Fruit fly (Drosophila melanogaster): ENCODE measurements around the gene Mat89Ba.

Gene Mat89Ba

dm6 chr3R:16224415-16225165 is 47.6 kb downstream of the Mat89Ba start (continued):
- TF ChIP-seq CG18599 (GFP tag; optimal IDR thresholded peaks at IDR 0.05) (peak; percentile 99), Gug (GFP tag; IDR thresholded peaks at IDR 0.05) (peak; percentile 95), CG7745 (tag; optimal IDR thresholded peaks at IDR 0.05) (peak; percentile 79), CG12071 (GFP tag; optimal IDR thresholded peaks at IDR 0.05) (peak; percentile 97), HmgZ (tag; optimal IDR thresholded peaks at IDR 0.05) (peak; percentile 96), yki (optimal IDR thresholded peaks at IDR 0.05) (peak; percentile 83), gem (tag; optimal IDR thresholded peaks at IDR 0.05) (peak; percentile 99), az2 (GFP tag; optimal IDR thresholded peaks at IDR 0.05) (peak; percentile 97), Dbx (GFP tag; IDR thresholded peaks at IDR 0.05) (no peak), Jarid2 (GFP tag; optimal IDR thresholded peaks at IDR 0.05) (peak; percentile 76), CG13123 (GFP tag; optimal IDR thresholded peaks at IDR 0.05) (peak; percentile 95), Oaz (GFP tag; IDR thresholded peaks at IDR 0.05) (no peak), CG7963 (GFP tag; IDR thresholded peaks at IDR 0.05; ENCODE audit: partially characterized antibody) (no peak), CG2120 (GFP tag; optimal IDR thresholded peaks at IDR 0.05) (peak; percentile 99), CG30020 (tag; optimal IDR thresholded peaks at IDR 0.05) (peak; percentile 84), gsb (GFP tag; IDR thresholded peaks at IDR 0.05) (no peak), Dip3 (GFP tag; optimal IDR thresholded peaks at IDR 0.05) (peak; percentile 97), bowl (GFP tag; IDR thresholded peaks at IDR 0.05) (no peak), emc (GFP tag; optimal IDR thresholded peaks at IDR 0.05) (peak; percentile 94), NC2α (GFP tag; optimal IDR thresholded peaks at IDR 0.05) (peak; percentile 96), ab (GFP tag; optimal IDR thresholded peaks at IDR 0.05) (peak; percentile 65), CG33557 (GFP tag; optimal IDR thresholded peaks at IDR 0.05) (peak; percentile 96), cwo (GFP tag; optimal IDR thresholded peaks at IDR 0.05) (peak; percentile 97), pho (GFP tag; optimal IDR thresholded peaks at IDR 0.05) (peak; percentile 96), BtbVII (GFP tag; optimal IDR thresholded peaks at IDR 0.05) (peak; percentile 97), lov (optimal IDR thresholded peaks at IDR 0.05) (no peak), lov (GFP tag; IDR thresholded peaks at IDR 0.05) (no peak), bab2 (GFP tag; optimal IDR thresholded peaks at IDR 0.05) (peak; percentile 98), CG7786 (GFP tag; optimal IDR thresholded peaks at IDR 0.05) (peak; percentile 98), her (GFP tag; optimal IDR thresholded peaks at IDR 0.05) (peak; percentile 96), CG17912 (GFP tag; optimal IDR thresholded peaks at IDR 0.05) (peak; percentile 7), CG10565 (GFP tag; optimal IDR thresholded peaks at IDR 0.05) (peak; percentile 89), zen2 (GFP tag; IDR thresholded peaks at IDR 0.05; ENCODE audit: partially characterized antibody) (no peak), rib (GFP tag; IDR thresholded peaks at IDR 0.05) (no peak), kni (GFP tag; optimal IDR thresholded peaks at IDR 0.05) (peak; percentile 81), CG16815 (GFP tag; optimal IDR thresholded peaks at IDR 0.05) (peak; percentile 89), CG12299 (tag; optimal IDR thresholded peaks at IDR 0.05) (peak; percentile 98), CG3281 (GFP tag; optimal IDR thresholded peaks at IDR 0.05) (peak; percentile 96), kah (GFP tag; optimal IDR thresholded peaks at IDR 0.05) (peak; percentile 91), Atf6 (GFP tag; IDR thresholded peaks at IDR 0.05) (no peak), vfl (GFP tag; optimal IDR thresholded peaks at IDR 0.05) (peak; percentile 94), CG32767 (GFP tag; IDR thresholded peaks at IDR 0.05) (no peak), CG10979 (tag; optimal IDR thresholded peaks at IDR 0.05) (peak; percentile 99), br (optimal IDR thresholded peaks at IDR 0.05) (no peak), BEAF-32 (GFP tag; optimal IDR thresholded peaks at IDR 0.05) (peak; percentile 14), Atf-2 (GFP tag; optimal IDR thresholded peaks at IDR 0.05) (peak; percentile 96), sens (GFP tag) (peak; percentile 100), CG5953 (GFP tag; IDR thresholded peaks at IDR 0.05) (no peak), CTCF (GFP tag; optimal IDR thresholded peaks at IDR 0.05) (peak; percentile 70), al (GFP tag; IDR thresholded peaks at IDR 0.05) (no peak), dati (GFP tag; IDR thresholded peaks at IDR 0.05) (no peak), CG14050 (GFP tag; IDR thresholded peaks at IDR 0.05) (no peak)
